Fruit fly (Drosophila melanogaster): Measurements from ENCODE around the gene Uxs.

Gene Uxs

DNA sequence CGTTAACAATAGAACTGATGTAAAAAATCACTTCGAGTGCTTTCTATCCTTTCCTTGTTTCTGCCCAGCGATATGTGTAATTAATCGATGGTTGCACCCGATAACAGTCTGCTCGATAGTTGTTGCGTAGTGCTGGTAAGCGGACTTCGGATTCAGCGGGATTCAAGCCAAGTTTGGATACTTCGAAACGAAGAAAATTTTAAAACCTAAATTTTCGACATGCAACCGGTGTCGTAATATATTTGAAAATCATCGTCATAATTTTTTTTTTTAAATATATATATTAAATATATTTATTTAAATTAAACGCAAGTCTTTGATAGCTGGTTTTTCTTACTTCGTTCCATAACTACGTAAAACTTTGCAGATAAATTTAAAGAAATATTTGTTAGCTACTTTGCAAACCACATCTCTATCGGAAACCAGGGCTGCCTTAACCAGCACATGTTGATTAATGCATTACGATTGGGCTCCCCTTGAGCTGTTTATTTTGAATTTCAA lies 17.1 kb downstream of the Uxs start, which contains the start of the genes UbcE2M and Dhps (continued):
- peak; percentile 54 for TF ChIP-seq az2 (GFP tag; optimal IDR thresholded peaks at IDR 0.05)
- no peak for TF ChIP-seq CG31441 (GFP tag; IDR thresholded peaks at IDR 0.05)
- TF ChIP-seq klu (GFP tag; IDR thresholded peaks at IDR 0.05), result peak; percentile 62; the same call in 1 of the 2 replicates
- TF ChIP-seq CG8944 (GFP tag; optimal IDR thresholded peaks at IDR 0.05), result peak; percentile 11
- TF ChIP-seq sr (GFP tag; IDR thresholded peaks at IDR 0.05), result no peak
- peak; percentile 63 for TF ChIP-seq CG17359 (tag; optimal IDR thresholded peaks at IDR 0.05)
- peak; percentile 59 for TF ChIP-seq CG6765 (GFP tag; optimal IDR thresholded peaks at IDR 0.05)
- no peak for TF ChIP-seq gfzf (GFP tag; optimal IDR thresholded peaks at IDR 0.05)
- peak; percentile 60 for TF ChIP-seq CG10979 (tag; optimal IDR thresholded peaks at IDR 0.05)
- TF ChIP-seq salm (tag; optimal IDR thresholded peaks at IDR 0.05), result no peak
- TF ChIP-seq CG17829 (tag; optimal IDR thresholded peaks at IDR 0.05), result peak; percentile 71
- peak; percentile 30 for TF ChIP-seq CG7786 (GFP tag; optimal IDR thresholded peaks at IDR 0.05)
- no peak for TF ChIP-seq CG1603 (tag; optimal IDR thresholded peaks at IDR 0.05)
- TF ChIP-seq PHDP (tag; optimal IDR thresholded peaks at IDR 0.05), result peak; percentile 70
- TF ChIP-seq Doc3 (GFP tag; IDR thresholded peaks at IDR 0.05; ENCODE audit: partially characterized antibody), result peak; percentile 54; the same call in 1 of the 3 replicates
- TF ChIP-seq kay (GFP tag; optimal IDR thresholded peaks at IDR 0.05), result peak; percentile 47
- TF ChIP-seq CG13123 (GFP tag; optimal IDR thresholded peaks at IDR 0.05), result peak; percentile 59
- peak; percentile 57 for TF ChIP-seq CG14860 (GFP tag; IDR thresholded peaks at IDR 0.05; ENCODE audit: partially characterized antibody)
- TF ChIP-seq zen2 (GFP tag; IDR thresholded peaks at IDR 0.05; ENCODE audit: partially characterized antibody), result peak; percentile 54; the same call in 1 of the 3 replicates
- TF ChIP-seq CG3995 (GFP tag; optimal IDR thresholded peaks at IDR 0.05), result peak; percentile 51
- TF ChIP-seq fu2 (GFP tag; optimal IDR thresholded peaks at IDR 0.05), result peak; percentile 64
- TF ChIP-seq Ets65A (GFP tag), result peak; percentile 94
- no peak for TF ChIP-seq CG7745 (tag; optimal IDR thresholded peaks at IDR 0.05)
- TF ChIP-seq CG4820 (GFP tag; optimal IDR thresholded peaks at IDR 0.05), result peak; percentile 67
- peak; percentile 82 for TF ChIP-seq grau (tag; optimal IDR thresholded peaks at IDR 0.05)
- peak; percentile 58 for TF ChIP-seq CG6683 (GFP tag; optimal IDR thresholded peaks at IDR 0.05)
- TF ChIP-seq gro (GFP tag; optimal IDR thresholded peaks at IDR 0.05), result no peak
- TF ChIP-seq chinmo (GFP tag; IDR thresholded peaks at IDR 0.05; ENCODE audit: partially characterized antibody), result 0 out of 4 replicates have a peak, but pooled peaks have one; percentile 62
- TF ChIP-seq CG13287 (GFP tag; IDR thresholded peaks at IDR 0.05; ENCODE audit: partially characterized antibody), result peak; percentile 71
- peak; percentile 43; the same call in 1 of the 2 replicates for TF ChIP-seq peb (GFP tag; IDR thresholded peaks at IDR 0.05)
- no peak for TF ChIP-seq tll (GFP tag; optimal IDR thresholded peaks at IDR 0.05)
- peak; percentile 80 for TF ChIP-seq nmo (GFP tag; optimal IDR thresholded peaks at IDR 0.05)
- TF ChIP-seq mirr (GFP tag; optimal IDR thresholded peaks at IDR 0.05), result no peak
- peak; percentile 86 for TF ChIP-seq sug (tag; optimal IDR thresholded peaks at IDR 0.05)
- peak; percentile 14 for TF ChIP-seq CG18476 (GFP tag; optimal IDR thresholded peaks at IDR 0.05)
- TF ChIP-seq Atf3 (GFP tag; optimal IDR thresholded peaks at IDR 0.05), result peak; percentile 26
- peak; percentile 31 for TF ChIP-seq Six4 (GFP tag; optimal IDR thresholded peaks at IDR 0.05)
- peak; percentile 69 for TF ChIP-seq CG17385 (GFP tag; optimal IDR thresholded peaks at IDR 0.05)
- peak; percentile 65 for TF ChIP-seq CG4424 (GFP tag; optimal IDR thresholded peaks at IDR 0.05)
- no peak for TF ChIP-seq bigmax (GFP tag; optimal IDR thresholded peaks at IDR 0.05)
- peak; percentile 76 for TF ChIP-seq HLH4C (GFP tag; IDR thresholded peaks at IDR 0.05; ENCODE audit: partially characterized antibody)
- TF ChIP-seq CG14441 (GFP tag; IDR thresholded peaks at IDR 0.05), result peak; percentile 63; the same call in 1 of the 2 replicates
- no peak for TF ChIP-seq Nf-YB (GFP tag; optimal IDR thresholded peaks at IDR 0.05)
- TF ChIP-seq Gug (GFP tag; IDR thresholded peaks at IDR 0.05), result peak; percentile 72; the same call in 2 of the 4 replicates
- TF ChIP-seq CG18764 (GFP tag; optimal IDR thresholded peaks at IDR 0.05), result peak; percentile 51
- TF ChIP-seq Dref (GFP tag; IDR thresholded peaks at IDR 0.05), result peak; percentile 80
- peak; percentile 75; the same call in 1 of the 3 replicates for TF ChIP-seq CG6175 (GFP tag; IDR thresholded peaks at IDR 0.05)
- peak; percentile 82 for TF ChIP-seq Hr3 (GFP tag; optimal IDR thresholded peaks at IDR 0.05)
- TF ChIP-seq Opbp (GFP tag; IDR thresholded peaks at IDR 0.05; ENCODE audit: partially characterized antibody), result peak; percentile 76; the same call in 2 of the 3 replicates

Data from whole organism, embryonic.